Fruit fly (Drosophila melanogaster): Measurements from ENCODE around the gene CG9592.

The CG9592 gene

dm6 chr3L:14546918-14547533 is 29.4 kb downstream of the CG9592 start:
- no peak for TF ChIP-seq kay (GFP tag; ENCODE audit: borderline replicate concordance)
- no peak for TF ChIP-seq cnc (optimal IDR thresholded peaks at IDR 0.05)
- peak; percentile 26 for TF ChIP-seq cic (GFP tag; optimal IDR thresholded peaks at IDR 0.05)
- no peak for TF ChIP-seq CG7045 (GFP tag; optimal IDR thresholded peaks at IDR 0.05)

- TF ChIP-seq Clk (GFP tag; optimal IDR thresholded peaks at IDR 0.05) (no peak), kay (GFP tag; ENCODE audit: borderline replicate concordance) (peak; percentile 83), Mnt (GFP tag; optimal IDR thresholded peaks at IDR 0.05) (no peak), cic (GFP tag; optimal IDR thresholded peaks at IDR 0.05) (peak; percentile 14), CG7101 (tag; optimal IDR thresholded peaks at IDR 0.05) (no peak), Hr96 (GFP tag; optimal IDR thresholded peaks at IDR 0.05) (no peak), CG33017 (tag; optimal IDR thresholded peaks at IDR 0.05) (no peak), tj (GFP tag; optimal IDR thresholded peaks at IDR 0.05) (peak; percentile 93), CG12768 (GFP tag; optimal IDR thresholded peaks at IDR 0.05) (no peak), CG7045 (GFP tag; optimal IDR thresholded peaks at IDR 0.05) (no peak), CG5204 (GFP tag; optimal IDR thresholded peaks at IDR 0.05) (no peak), bab1 (GFP tag; optimal IDR thresholded peaks at IDR 0.05) (peak; percentile 48), CG14711 (tag; optimal IDR thresholded peaks at IDR 0.05) (no peak), pad (GFP tag; optimal IDR thresholded peaks at IDR 0.05) (no peak), toe (GFP tag; optimal IDR thresholded peaks at IDR 0.05) (no peak), CG11617 (GFP tag; optimal IDR thresholded peaks at IDR 0.05) (no peak), Crg-1 (GFP tag; optimal IDR thresholded peaks at IDR 0.05) (no peak)
Observed at dm6 chr3L:14547811-14548765, 30.5 kb downstream of the CG9592 start.

- TF ChIP-seq Mnt (GFP tag; optimal IDR thresholded peaks at IDR 0.05): no peak
- TF ChIP-seq CG12768 (GFP tag; optimal IDR thresholded peaks at IDR 0.05): no peak
- TF ChIP-seq CG11617 (GFP tag; optimal IDR thresholded peaks at IDR 0.05): no peak
- TF ChIP-seq toe (GFP tag; optimal IDR thresholded peaks at IDR 0.05): no peak
- TF ChIP-seq CG33017 (tag; optimal IDR thresholded peaks at IDR 0.05): no peak
- no peak for TF ChIP-seq pad (GFP tag; optimal IDR thresholded peaks at IDR 0.05)
- no peak for TF ChIP-seq Clk (GFP tag; optimal IDR thresholded peaks at IDR 0.05)
Observed at dm6 chr3L:14549215-14549614, 31.6 kb downstream of the CG9592 start.

dm6 chr3L:14549958-14550357 is 32.3 kb downstream of the CG9592 start:
- TF ChIP-seq CG1620 (GFP tag; optimal IDR thresholded peaks at IDR 0.05) (no peak), CG12768 (GFP tag; optimal IDR thresholded peaks at IDR 0.05) (no peak), CG33017 (tag; optimal IDR thresholded peaks at IDR 0.05) (peak; percentile 12)

dm6 chr3L:14550839-14551415 is 33.3 kb downstream of the CG9592 start, which contains the start of gene Gbs-70E:
TSS of gene Gbs-70E (minus strand) at chr3L:14550975.
- TF ChIP-seq cic (GFP tag; optimal IDR thresholded peaks at IDR 0.05) (peak; percentile 88), Crg-1 (GFP tag; optimal IDR thresholded peaks at IDR 0.05) (peak; percentile 84), Hr96 (GFP tag; optimal IDR thresholded peaks at IDR 0.05) (peak; percentile 90), pad (GFP tag; optimal IDR thresholded peaks at IDR 0.05) (peak; percentile 83), CG5204 (GFP tag; optimal IDR thresholded peaks at IDR 0.05) (peak; percentile 88), ovo (GFP tag; optimal IDR thresholded peaks at IDR 0.05) (peak; percentile 90), Clk (GFP tag; optimal IDR thresholded peaks at IDR 0.05) (peak; percentile 44), CG33017 (tag; optimal IDR thresholded peaks at IDR 0.05) (peak; percentile 93), cnc (optimal IDR thresholded peaks at IDR 0.05) (no peak), CG7101 (tag; optimal IDR thresholded peaks at IDR 0.05) (peak; percentile 94), CG11617 (GFP tag; optimal IDR thresholded peaks at IDR 0.05) (peak; percentile 96), CG7045 (GFP tag; optimal IDR thresholded peaks at IDR 0.05) (peak; percentile 84), CG14711 (tag; optimal IDR thresholded peaks at IDR 0.05) (peak; percentile 80), CG1620 (GFP tag; optimal IDR thresholded peaks at IDR 0.05) (peak; percentile 86), kay (GFP tag; ENCODE audit: borderline replicate concordance) (peak; percentile 43), toe (GFP tag; optimal IDR thresholded peaks at IDR 0.05) (peak; percentile 86), bab1 (GFP tag; optimal IDR thresholded peaks at IDR 0.05) (peak; percentile 98), CG12768 (GFP tag; optimal IDR thresholded peaks at IDR 0.05) (peak; percentile 90), Mnt (GFP tag; optimal IDR thresholded peaks at IDR 0.05) (peak; percentile 81), tj (GFP tag; optimal IDR thresholded peaks at IDR 0.05) (peak; percentile 80)

dm6 chr3L:14551621-14552020 is 34.0 kb downstream of the CG9592 start:
- TF ChIP-seq kay (GFP tag; ENCODE audit: borderline replicate concordance) (peak; percentile 41), CG7045 (GFP tag; optimal IDR thresholded peaks at IDR 0.05) (no peak), CG11617 (GFP tag; optimal IDR thresholded peaks at IDR 0.05) (no peak), tj (GFP tag; optimal IDR thresholded peaks at IDR 0.05) (no peak)
